Worm (Caenorhabditis elegans): ENCODE results near the gene acl-5.

- TF ChIP-seq nhr-77 (tag; optimal IDR thresholded peaks at IDR 0.05) (no peak), ama-1 (optimal IDR thresholded peaks at IDR 0.05) (no peak), sma-3 (GFP tag; optimal IDR thresholded peaks at IDR 0.05) (no peak), nhr-10 (tag; optimal IDR thresholded peaks at IDR 0.05) (no peak), peb-1 (tag; optimal IDR thresholded peaks at IDR 0.05) (no peak), nhr-237 (tag; optimal IDR thresholded peaks at IDR 0.05) (no peak), zag-1 (tag; optimal IDR thresholded peaks at IDR 0.05) (no peak), lsy-2 (tag; optimal IDR thresholded peaks at IDR 0.05) (no peak), lin-39 (tag; optimal IDR thresholded peaks at IDR 0.05) (no peak), unc-39 (tag; optimal IDR thresholded peaks at IDR 0.05) (no peak), fos-1 (tag; optimal IDR thresholded peaks at IDR 0.05) (no peak), skn-1 (tag; optimal IDR thresholded peaks at IDR 0.05) (no peak), nhr-6 (tag; optimal IDR thresholded peaks at IDR 0.05) (no peak)
Observed at ce11 chrX:10279299-10279698, 48.0 kb downstream of the acl-5 start, which contains the start of gene slc-9B.1.

Data from whole organism, L2 larva.